Fruit fly (Drosophila melanogaster) whole organism, embryonic: Measurements from ENCODE around the gene CG11891.

Experiments
- ATbp ChIP-seq: fragments of 200-800 bp; sonication (Bioruptor generic); optimal IDR thresholded peaks from 2 replicates; lab custom pipeline; 2017; ENCODE audit warnings: missing biosample characterization, mild to moderate bottlenecking, missing genetic modification characterization, missing genetic modification reagents
- B-H1 ChIP-seq: fragments of 200-800 bp; sonication (Bioruptor generic); IDR thresholded peaks from 3 replicates; pipeline ENCODE4 v1.3.6; 2022; ENCODE audit warnings: missing biosample characterization, missing genetic modification characterization
- CG10147 ChIP-seq: fragments of 200-800 bp; sonication (Bioruptor generic); optimal IDR thresholded peaks from 2 replicates; lab custom pipeline; 2019; ENCODE audit warnings: missing biosample characterization, mild to moderate bottlenecking, missing genetic modification characterization, moderate library complexity
- CG10366 ChIP-seq: fragments of 200-800 bp; sonication (Bioruptor generic); IDR thresholded peaks from 2 replicates; pipeline ENCODE4 v1.3.6; 2022; ENCODE audit warnings: missing biosample characterization, missing genetic modification characterization
- CG10979 ChIP-seq: fragments of 200-800 bp; sonication (Bioruptor generic); optimal IDR thresholded peaks from 2 replicates; lab custom pipeline; 2018; ENCODE audit warnings: missing biosample characterization, mild to moderate bottlenecking, missing genetic modification characterization, moderate library complexity
- CG11456 ChIP-seq: fragments of 200-800 bp; sonication (Bioruptor generic); IDR thresholded peaks from 3 replicates; pipeline ENCODE4 v1.3.6; 2022; ENCODE audit warnings: missing biosample characterization, missing genetic modification characterization
- CG12104 ChIP-seq: fragments of 200-800 bp; sonication (Bioruptor generic); optimal IDR thresholded peaks from 3 replicates; lab custom pipeline; 2016; ENCODE audit warnings: missing biosample characterization, missing genetic modification characterization
- CG12744 ChIP-seq: fragments of 200-800 bp; sonication (Bioruptor generic); optimal IDR thresholded peaks from 2 replicates; lab custom pipeline; 2016; ENCODE audit warnings: missing biosample characterization, missing genetic modification characterization
- CG14050 ChIP-seq: fragments of 200-800 bp; sonication (Bioruptor generic); IDR thresholded peaks from 3 replicates; pipeline ENCODE4 v1.3.6; 2022; ENCODE audit warnings: missing biosample characterization, missing genetic modification characterization
- CG14710 ChIP-seq: fragments of 200-800 bp; sonication (Bioruptor generic); optimal IDR thresholded peaks from 3 replicates; lab custom pipeline; 2019; ENCODE audit warnings: missing biosample characterization, mild to moderate bottlenecking, missing genetic modification characterization, moderate library complexity
- CG15073 ChIP-seq: fragments of 200-800 bp; sonication (Bioruptor generic); optimal IDR thresholded peaks from 2 replicates; lab custom pipeline; 2016; ENCODE audit warnings: missing biosample characterization, missing genetic modification characterization
- CG15479 ChIP-seq: fragments of 200-800 bp; sonication (Bioruptor generic); optimal IDR thresholded peaks from 3 replicates; lab custom pipeline; 2019; ENCODE audit warnings: missing biosample characterization, mild to moderate bottlenecking, missing genetic modification characterization, moderate library complexity
- CG17829 ChIP-seq: fragments of 200-800 bp; optimal IDR thresholded peaks from 2 replicates; lab custom pipeline; 2019; ENCODE audit warnings: missing biosample characterization, mild to moderate bottlenecking, missing genetic modification characterization, moderate library complexity
- CG34224 ChIP-seq: fragments of 200-800 bp; sonication (Bioruptor generic); IDR thresholded peaks from 3 replicates; pipeline ENCODE4 v1.3.6; 2022; ENCODE audit warnings: missing biosample characterization, missing genetic modification characterization; ENCODE audit not compliant: partially characterized antibody
- CG34376 ChIP-seq: fragments of 200-800 bp; sonication (Bioruptor generic); optimal IDR thresholded peaks from 2 replicates; lab custom pipeline; 2018; ENCODE audit warnings: missing biosample characterization, mild to moderate bottlenecking, missing genetic modification characterization
- CG5953 ChIP-seq: fragments of 200-800 bp; sonication (Bioruptor generic); IDR thresholded peaks from 2 replicates; pipeline ENCODE4 v1.3.6; 2022; ENCODE audit warnings: missing biosample characterization, missing genetic modification characterization
- CG6854 ChIP-seq: fragments of 200-800 bp; sonication (Bioruptor generic); optimal IDR thresholded peaks from 3 replicates; lab custom pipeline; 2017; ENCODE audit warnings: missing biosample characterization, mild to moderate bottlenecking, missing genetic modification characterization
- CG8388 ChIP-seq: fragments of 200-800 bp; sonication (Bioruptor generic); optimal IDR thresholded peaks from 2 replicates; lab custom pipeline; 2019; ENCODE audit warnings: missing biosample characterization, mild to moderate bottlenecking, missing genetic modification characterization, moderate library complexity
- CG8924 ChIP-seq: fragments of 200-800 bp; optimal IDR thresholded peaks from 3 replicates; lab custom pipeline; 2019; ENCODE audit warnings: missing biosample characterization, mild to moderate bottlenecking, missing genetic modification characterization, moderate library complexity
- CG9609 ChIP-seq: fragments of 200-800 bp; sonication (Bioruptor generic); optimal IDR thresholded peaks from 3 replicates; lab custom pipeline; 2016; ENCODE audit warnings: missing biosample characterization, missing genetic modification characterization
- CrebB ChIP-seq: fragments of 200-800 bp; sonication (Bioruptor generic); optimal IDR thresholded peaks from 3 replicates; lab custom pipeline; 2018; ENCODE audit warnings: missing biosample characterization, mild to moderate bottlenecking, missing genetic modification characterization
- Dek ChIP-seq: fragments of 200-800 bp; sonication (Bioruptor generic); optimal IDR thresholded peaks from 3 replicates; lab custom pipeline; 2019; ENCODE audit warnings: missing biosample characterization, mild to moderate bottlenecking, missing genetic modification characterization, moderate library complexity
- Dfd ChIP-seq, 2 experiments: fragments of >200 bp; optimal IDR thresholded peaks; 2 replicates each; lab custom pipeline; 2017; ENCODE audit warnings: missing biosample characterization in 2 of 2, missing genetic modification characterization in 2 of 2
- Drgx ChIP-seq: fragments of 200-800 bp; sonication (Bioruptor generic); IDR thresholded peaks from 2 replicates; pipeline ENCODE4 v1.3.6; 2022; ENCODE audit warnings: missing biosample characterization, missing genetic modification characterization
- Elba2 ChIP-seq: fragments of 200-800 bp; sonication (Bioruptor generic); optimal IDR thresholded peaks from 3 replicates; lab custom pipeline; 2016; ENCODE audit warnings: missing biosample characterization, missing genetic modification characterization
- H15 ChIP-seq: fragments of 200-800 bp; sonication (Bioruptor generic); IDR thresholded peaks from 3 replicates; pipeline ENCODE4 v1.3.6; 2022; ENCODE audit warnings: missing biosample characterization, missing genetic modification characterization
- Hey ChIP-seq: fragments of 200-800 bp; sonication (Bioruptor generic); optimal IDR thresholded peaks from 3 replicates; lab custom pipeline; 2018; ENCODE audit warnings: missing biosample characterization, mild to moderate bottlenecking, missing genetic modification characterization
- HmgD ChIP-seq: fragments of 200-800 bp; sonication (Bioruptor generic); optimal IDR thresholded peaks from 3 replicates; lab custom pipeline; 2016; ENCODE audit warnings: missing biosample characterization, missing genetic modification characterization
- MTF-1 ChIP-seq: fragments of 200-800 bp; sonication (Bioruptor generic); optimal IDR thresholded peaks from 2 replicates; lab custom pipeline; 2018; ENCODE audit warnings: missing biosample characterization, mild to moderate bottlenecking, missing genetic modification characterization, borderline replicate concordance
- Nf-YB ChIP-seq: fragments of 200-800 bp; sonication (Bioruptor generic); optimal IDR thresholded peaks from 3 replicates; lab custom pipeline; 2019; ENCODE audit warnings: missing biosample characterization, mild to moderate bottlenecking, missing genetic modification characterization, moderate library complexity
- Pdp1 ChIP-seq, 2 experiments: fragments of 200-800 bp; sonication (Bioruptor generic); optimal IDR thresholded peaks; 3 replicates each; lab custom pipeline; 2016; ENCODE audit warnings: missing biosample characterization in 2 of 2, missing genetic modification characterization in 2 of 2, mild to moderate bottlenecking in 1 of 2, moderate library complexity in 1 of 2
- Poxn ChIP-seq: fragments of 200-800 bp; sonication (Bioruptor generic); IDR thresholded peaks from 2 replicates; pipeline ENCODE4 v1.3.6; 2022; ENCODE audit warnings: missing biosample characterization, missing genetic modification characterization
- Rfx ChIP-seq: fragments of 200-800 bp; sonication (Bioruptor generic); IDR thresholded peaks from 2 replicates; pipeline ENCODE4 v1.3.6; 2022; ENCODE audit warnings: missing biosample characterization, missing genetic modification characterization
- Rx ChIP-seq: fragments of 200-800 bp; sonication (Bioruptor generic); IDR thresholded peaks from 2 replicates; pipeline ENCODE4 v1.3.6; 2022; ENCODE audit warnings: missing biosample characterization, missing genetic modification characterization
- Ssrp ChIP-seq: fragments of 200-800 bp; sonication (Bioruptor generic); optimal IDR thresholded peaks from 2 replicates; lab custom pipeline; 2018; ENCODE audit warnings: missing biosample characterization, mild to moderate bottlenecking, missing genetic modification characterization, moderate library complexity
- Usf ChIP-seq: fragments of 200-800 bp; sonication (Bioruptor generic); optimal IDR thresholded peaks from 2 replicates; lab custom pipeline; 2017; ENCODE audit warnings: missing genotype, missing biosample characterization, missing genetic modification characterization
- abd-A ChIP-seq: fragments of 200-800 bp; sonication (Bioruptor generic); optimal IDR thresholded peaks from 3 replicates; lab custom pipeline; 2019; ENCODE audit warnings: missing biosample characterization, mild to moderate bottlenecking, missing genetic modification characterization, moderate library complexity
- az2 ChIP-seq: fragments of 200-800 bp; sonication (Bioruptor generic); optimal IDR thresholded peaks from 3 replicates; lab custom pipeline; 2016; ENCODE audit warnings: missing biosample characterization, missing genetic modification characterization
- dan ChIP-seq: fragments of 200-800 bp; sonication (Bioruptor generic); IDR thresholded peaks from 2 replicates; pipeline ENCODE4 v1.3.6; 2022; ENCODE audit warnings: missing biosample characterization, missing genetic modification characterization
- gro ChIP-seq: fragments of 200-800 bp; sonication (Bioruptor generic); optimal IDR thresholded peaks from 2 replicates; lab custom pipeline; 2016; ENCODE audit warnings: missing biosample characterization, missing genetic modification characterization
- insv ChIP-seq, 2 experiments: fragments of 200-800 bp; sonication (Bioruptor generic); optimal IDR thresholded peaks; 3 replicates each; lab custom pipeline; 2016 to 2018; ENCODE audit warnings: missing biosample characterization in 2 of 2, missing genetic modification characterization in 2 of 2
- kay ChIP-seq: fragments of 200-800 bp; sonication (Bioruptor generic); optimal IDR thresholded peaks from 2 replicates; lab custom pipeline; 2016; ENCODE audit warnings: missing biosample characterization, missing genetic modification characterization
- lilli ChIP-seq: fragments of 200-800 bp; sonication (Bioruptor generic); optimal IDR thresholded peaks from 3 replicates; lab custom pipeline; 2016; ENCODE audit warnings: missing biosample characterization, missing genetic modification characterization
- nau ChIP-seq: fragments of 200-800 bp; sonication (Bioruptor generic); optimal IDR thresholded peaks from 3 replicates; lab custom pipeline; 2017; ENCODE audit warnings: missing biosample characterization, mild to moderate bottlenecking, missing genetic modification characterization, missing genetic modification reagents
- pb ChIP-seq: fragments of 200-800 bp; sonication (Bioruptor generic); optimal IDR thresholded peaks from 3 replicates; lab custom pipeline; 2016; ENCODE audit warnings: missing biosample characterization, missing genetic modification characterization
- pita ChIP-seq: fragments of 200-800 bp; sonication (Bioruptor generic); optimal IDR thresholded peaks from 2 replicates; lab custom pipeline; 2017; ENCODE audit warnings: missing biosample characterization, mild to moderate bottlenecking, missing genetic modification characterization
- salm ChIP-seq: fragments of 200-800 bp; sonication (Bioruptor generic); optimal IDR thresholded peaks from 2 replicates; lab custom pipeline; 2018; ENCODE audit warnings: missing biosample characterization, mild to moderate bottlenecking, missing genetic modification characterization
- shn ChIP-seq: fragments of 200-800 bp; sonication (Bioruptor generic); optimal IDR thresholded peaks from 3 replicates; lab custom pipeline; 2016; ENCODE audit warnings: missing biosample characterization, missing genetic modification characterization
- usp ChIP-seq: fragments of >200 bp; optimal IDR thresholded peaks from 2 replicates; lab custom pipeline; 2017; ENCODE audit warnings: missing biosample characterization, missing genetic modification characterization
- wor ChIP-seq: fragments of 200-800 bp; sonication (Bioruptor generic); IDR thresholded peaks from 2 replicates; pipeline ENCODE4 v1.3.6; 2022; ENCODE audit warnings: missing biosample characterization, missing genetic modification characterization

Gene CG11891

dm6 chr3R:25258628-25259240, 11.3 kb upstream of the CG11891 start, which contains the start of gene CG11857 (continued):
- peak; percentile 98 for TF ChIP-seq Rx (GFP tag; lab: Robert Waterston, UW)
- peak; percentile 98 for TF ChIP-seq CG8924 (tag; lab: Kevin White, UChicago)
- peak; percentile 95 for TF ChIP-seq CG10979
- TF ChIP-seq H15 (GFP tag; lab: Robert Waterston, UW) = peak; percentile 99
- TF ChIP-seq az2 = peak; percentile 99
- TF ChIP-seq Usf (GFP tag; lab: Kevin White, UChicago) = peak; percentile 96
- TF ChIP-seq Ssrp (tag; lab: Kevin White, UChicago) = peak; percentile 99
- TF ChIP-seq Elba2 (GFP tag; lab: Kevin White, UChicago) = peak; percentile 90
- no peak for TF ChIP-seq pita (GFP tag; lab: Kevin White, UChicago)
- peak; percentile 98 for TF ChIP-seq CG14050 (GFP tag; lab: Robert Waterston, UW)
- peak; percentile 96 for TF ChIP-seq CrebB
- TF ChIP-seq CG15479 (GFP tag; lab: Kevin White, UChicago) = peak; percentile 30
- peak; percentile 96 for TF ChIP-seq Drgx (GFP tag; lab: Robert Waterston, UW)
- peak; percentile 97 for TF ChIP-seq dan (GFP tag; lab: Robert Waterston, UW)
- peak; percentile 99 for TF ChIP-seq Rfx (GFP tag; lab: Robert Waterston, UW)
- TF ChIP-seq Nf-YB = peak; percentile 80
- TF ChIP-seq abd-A (tag; lab: Kevin White, UChicago) = no peak
- TF ChIP-seq Pdp1 (GFP tag; optimal IDR thresholded peaks at IDR 0.05; lab: Kevin White, UChicago) = peak; percentile 98
- peak; percentile 97 for TF ChIP-seq CG12104 (GFP tag; lab: Kevin White, UChicago)
- peak; percentile 100 for TF ChIP-seq CG34224 (GFP tag; lab: Robert Waterston, UW)
- peak; percentile 98 for TF ChIP-seq CG14710 (tag; lab: Kevin White, UChicago)
- peak; percentile 98 for TF ChIP-seq CG17829 (tag; lab: Kevin White, UChicago)
- peak; percentile 99 for TF ChIP-seq wor (GFP tag; lab: Robert Waterston, UW)
- peak; percentile 80 for TF ChIP-seq CG15073
- peak in 1 of 2 experiments; percentile 77 for TF ChIP-seq insv (GFP tag; optimal IDR thresholded peaks at IDR 0.05; lab: Kevin White, UChicago)
- peak; percentile 95 for TF ChIP-seq CG12744
- peak; percentile 98 for TF ChIP-seq gro (GFP tag; lab: Kevin White, UChicago)
- peak; percentile 95 for TF ChIP-seq CG8388
- no peak for TF ChIP-seq usp (GFP tag; lab: Kevin White, UChicago)
- peak; percentile 99 for TF ChIP-seq CG11456 (GFP tag; lab: Robert Waterston, UW)
- no peak for TF ChIP-seq nau
- TF ChIP-seq CG9609 (GFP tag; lab: Kevin White, UChicago) = peak; percentile 98
- TF ChIP-seq Dek (tag; lab: Kevin White, UChicago) = peak; percentile 98
- peak; percentile 98 for TF ChIP-seq kay (GFP tag; lab: Kevin White, UChicago)
- TF ChIP-seq CG5953 = peak; percentile 96
- peak; percentile 99 for TF ChIP-seq lilli (GFP tag; lab: Kevin White, UChicago)
- peak; percentile 88 for TF ChIP-seq CG6854 (GFP tag; lab: Kevin White, UChicago)
- peak; percentile 99 for TF ChIP-seq CG10366 (GFP tag; lab: Robert Waterston, UW)
- TF ChIP-seq shn (GFP tag; lab: Kevin White, UChicago) = peak; percentile 97
- peak; percentile 87 for TF ChIP-seq Hey (tag; lab: Kevin White, UChicago)
- TF ChIP-seq HmgD (GFP tag; lab: Kevin White, UChicago) = peak; percentile 95
- TF ChIP-seq MTF-1 (GFP tag; lab: Kevin White, UChicago) = peak; percentile 91
- peak; percentile 98 for TF ChIP-seq B-H1 (GFP tag; lab: Robert Waterston, UW)
- peak; percentile 97 for TF ChIP-seq Poxn (GFP tag; lab: Robert Waterston, UW)
- TF ChIP-seq Dfd (GFP tag; optimal IDR thresholded peaks at IDR 0.05; lab: Kevin White, UChicago) = peak in 1 of 2 experiments; percentile 82
- peak; percentile 88 for TF ChIP-seq salm (tag; lab: Kevin White, UChicago)
- peak; percentile 92 for TF ChIP-seq pb (GFP tag; lab: Kevin White, UChicago)
- peak; percentile 92 for TF ChIP-seq ATbp (GFP tag; lab: Kevin White, UChicago)
- peak; percentile 97 for TF ChIP-seq CG34376 (GFP tag; lab: Kevin White, UChicago)
- peak; percentile 97 for TF ChIP-seq CG10147 (GFP tag; lab: Kevin White, UChicago)
